Worm (Caenorhabditis elegans): ENCODE data around the gene bath-47.

Gene bath-47

ce11 chrII:1600661-1601060, 950 bp upstream of the bath-47 start, which contains the start of gene bath-26:
Gene bath-26 (minus strand): TSS chrII:1600761.
- TF ChIP-seq tbx-37 (GFP tag; conservative IDR thresholded peaks at IDR 0.05): no peak
- no peak for TF ChIP-seq tbx-11 (GFP tag; IDR thresholded peaks at IDR 0.05)
- no peak for TF ChIP-seq tra-4 (tag; optimal IDR thresholded peaks at IDR 0.05)
- TF ChIP-seq scrt-1 (GFP tag; IDR thresholded peaks at IDR 0.05): no peak
- no peak for TF ChIP-seq F13C5.2 (tag; optimal IDR thresholded peaks at IDR 0.05)

- no peak for TF ChIP-seq tra-4 (tag; optimal IDR thresholded peaks at IDR 0.05)
- no peak for TF ChIP-seq hnd-1 (tag; optimal IDR thresholded peaks at IDR 0.05)
- TF ChIP-seq B0310.2 (tag; optimal IDR thresholded peaks at IDR 0.05): no peak
- no peak for TF ChIP-seq hmbx-1 (tag; optimal IDR thresholded peaks at IDR 0.05)
- no peak for TF ChIP-seq tbx-37 (GFP tag; conservative IDR thresholded peaks at IDR 0.05)
- TF ChIP-seq aly-1 (tag; optimal IDR thresholded peaks at IDR 0.05): no peak
- no peak for TF ChIP-seq ceh-36 (tag; optimal IDR thresholded peaks at IDR 0.05)
- TF ChIP-seq F13C5.2 (tag; optimal IDR thresholded peaks at IDR 0.05): no peak
- TF ChIP-seq tbx-11 (GFP tag; IDR thresholded peaks at IDR 0.05): no peak
- no peak for TF ChIP-seq scrt-1 (GFP tag; IDR thresholded peaks at IDR 0.05)
- TF ChIP-seq ceh-13 (GFP tag; optimal IDR thresholded peaks at IDR 0.05): no peak
- no peak for TF ChIP-seq pes-1 (GFP tag; IDR thresholded peaks at IDR 0.05)
- TF ChIP-seq sea-1 (GFP tag; conservative IDR thresholded peaks at IDR 0.05): no peak
- no peak for TF ChIP-seq hmg-4 (GFP tag; optimal IDR thresholded peaks at IDR 0.05)
- TF ChIP-seq ama-1 (optimal IDR thresholded peaks at IDR 0.05): no peak
- TF ChIP-seq flt-1 (GFP tag; IDR thresholded peaks at IDR 0.05): no peak
- no peak for TF ChIP-seq ets-7 (tag; optimal IDR thresholded peaks at IDR 0.05)
Observed at ce11 chrII:1603049-1603448, 1.4 kb downstream of the bath-47 start.

ce11 chrII:1605010-1605409, 3.4 kb downstream of the bath-47 start:
- no peak for TF ChIP-seq tra-4 (tag; optimal IDR thresholded peaks at IDR 0.05)
- TF ChIP-seq ama-1 (optimal IDR thresholded peaks at IDR 0.05): no peak
- no peak for TF ChIP-seq sea-1 (GFP tag; conservative IDR thresholded peaks at IDR 0.05)
- no peak for TF ChIP-seq hmbx-1 (tag; optimal IDR thresholded peaks at IDR 0.05)
- no peak for TF ChIP-seq B0310.2 (tag; optimal IDR thresholded peaks at IDR 0.05)
- TF ChIP-seq ets-7 (tag; optimal IDR thresholded peaks at IDR 0.05): no peak
- TF ChIP-seq flt-1 (GFP tag; IDR thresholded peaks at IDR 0.05): no peak

- no peak for TF ChIP-seq B0310.2 (tag; optimal IDR thresholded peaks at IDR 0.05)
- TF ChIP-seq hnd-1 (tag; optimal IDR thresholded peaks at IDR 0.05): no peak
- no peak for TF ChIP-seq pes-1 (GFP tag; IDR thresholded peaks at IDR 0.05)
- no peak for TF ChIP-seq sea-1 (GFP tag; conservative IDR thresholded peaks at IDR 0.05)
Observed at ce11 chrII:1606079-1606478, 4.5 kb downstream of the bath-47 start, which contains the start of gene bath-33. Gene bath-33 (minus strand): TSS chrII:1606179.

ce11 chrII:1607575-1607974, 6.0 kb downstream of the bath-47 start:
- TF ChIP-seq aly-1 (tag; optimal IDR thresholded peaks at IDR 0.05): no peak
- no peak for TF ChIP-seq tbx-11 (GFP tag; IDR thresholded peaks at IDR 0.05)
- TF ChIP-seq B0310.2 (tag; optimal IDR thresholded peaks at IDR 0.05): no peak
- TF ChIP-seq ceh-36 (tag; optimal IDR thresholded peaks at IDR 0.05): no peak
- TF ChIP-seq scrt-1 (GFP tag; IDR thresholded peaks at IDR 0.05): no peak
- no peak for TF ChIP-seq hmbx-1 (tag; optimal IDR thresholded peaks at IDR 0.05)
- no peak for TF ChIP-seq hmg-4 (GFP tag; optimal IDR thresholded peaks at IDR 0.05)
- no peak for TF ChIP-seq F13C5.2 (tag; optimal IDR thresholded peaks at IDR 0.05)
- TF ChIP-seq ama-1 (optimal IDR thresholded peaks at IDR 0.05): no peak
- no peak for TF ChIP-seq ets-7 (tag; optimal IDR thresholded peaks at IDR 0.05)

ce11 chrII:1608915-1609314, 7.3 kb downstream of the bath-47 start:
- TF ChIP-seq ama-1 (optimal IDR thresholded peaks at IDR 0.05): no peak
- no peak for TF ChIP-seq ceh-13 (GFP tag; optimal IDR thresholded peaks at IDR 0.05)
- TF ChIP-seq sea-1 (GFP tag; conservative IDR thresholded peaks at IDR 0.05): no peak
- no peak for TF ChIP-seq B0310.2 (tag; optimal IDR thresholded peaks at IDR 0.05)
- TF ChIP-seq scrt-1 (GFP tag; IDR thresholded peaks at IDR 0.05): no peak
- no peak for TF ChIP-seq flt-1 (GFP tag; IDR thresholded peaks at IDR 0.05)
- no peak for TF ChIP-seq ceh-36 (tag; optimal IDR thresholded peaks at IDR 0.05)
- TF ChIP-seq F13C5.2 (tag; optimal IDR thresholded peaks at IDR 0.05): no peak
- no peak for TF ChIP-seq aly-1 (tag; optimal IDR thresholded peaks at IDR 0.05)
- TF ChIP-seq hmbx-1 (tag; optimal IDR thresholded peaks at IDR 0.05): no peak
- TF ChIP-seq pes-1 (GFP tag; IDR thresholded peaks at IDR 0.05): no peak
- no peak for TF ChIP-seq tbx-11 (GFP tag; IDR thresholded peaks at IDR 0.05)
- TF ChIP-seq tra-4 (tag; optimal IDR thresholded peaks at IDR 0.05): no peak
- TF ChIP-seq hnd-1 (tag; optimal IDR thresholded peaks at IDR 0.05): no peak
- TF ChIP-seq hmg-4 (GFP tag; optimal IDR thresholded peaks at IDR 0.05): no peak
- TF ChIP-seq tbx-37 (GFP tag; conservative IDR thresholded peaks at IDR 0.05): no peak

- TF ChIP-seq tbx-37 (GFP tag; conservative IDR thresholded peaks at IDR 0.05) (no peak), hmbx-1 (tag; optimal IDR thresholded peaks at IDR 0.05) (no peak), sea-1 (GFP tag; conservative IDR thresholded peaks at IDR 0.05) (no peak), scrt-1 (GFP tag; IDR thresholded peaks at IDR 0.05) (no peak), tra-4 (tag; optimal IDR thresholded peaks at IDR 0.05) (no peak), B0310.2 (tag; optimal IDR thresholded peaks at IDR 0.05) (no peak), pes-1 (GFP tag; IDR thresholded peaks at IDR 0.05) (no peak), ceh-13 (GFP tag; optimal IDR thresholded peaks at IDR 0.05) (no peak), ets-7 (tag; optimal IDR thresholded peaks at IDR 0.05) (no peak), ama-1 (optimal IDR thresholded peaks at IDR 0.05) (no peak), flt-1 (GFP tag; IDR thresholded peaks at IDR 0.05) (no peak), hmg-4 (GFP tag; optimal IDR thresholded peaks at IDR 0.05) (no peak), aly-1 (tag; optimal IDR thresholded peaks at IDR 0.05) (no peak), F13C5.2 (tag; optimal IDR thresholded peaks at IDR 0.05) (no peak), hnd-1 (tag; optimal IDR thresholded peaks at IDR 0.05) (no peak), tbx-11 (GFP tag; IDR thresholded peaks at IDR 0.05) (no peak), ceh-36 (tag; optimal IDR thresholded peaks at IDR 0.05) (no peak)
Observed at ce11 chrII:1610630-1611029, 9.0 kb downstream of the bath-47 start, which contains the start of gene fbxa-163. Gene fbxa-163 (minus strand): TSS chrII:1610730.

ce11 chrII:1613972-1614371, 12.4 kb downstream of the bath-47 start, which contains the start of gene fbxa-164:
Gene fbxa-164 (minus strand): TSS chrII:1614072.
- no peak for TF ChIP-seq ceh-36 (tag; optimal IDR thresholded peaks at IDR 0.05)
- no peak for TF ChIP-seq hmbx-1 (tag; optimal IDR thresholded peaks at IDR 0.05)
- TF ChIP-seq hnd-1 (tag; optimal IDR thresholded peaks at IDR 0.05): no peak
- no peak for TF ChIP-seq sea-1 (GFP tag; conservative IDR thresholded peaks at IDR 0.05)
- no peak for TF ChIP-seq tbx-11 (GFP tag; IDR thresholded peaks at IDR 0.05)
- TF ChIP-seq pes-1 (GFP tag; IDR thresholded peaks at IDR 0.05): no peak

All from whole organism, early embryonic.